Fruit fly (Drosophila melanogaster): ENCODE measurements around the gene nrv1.
A peak's percentile ranks its signal among the peaks of the same experiment; 100 is the strongest.

The nrv1 gene

dm6 chr2L:6794956-6795522 is 8.4 kb upstream of the nrv1 start (continued):
- TF ChIP-seq Xrp1 (GFP tag; IDR thresholded peaks at IDR 0.05) (peak; percentile 37; the same call in 1 of the 2 replicates), CG8089 (GFP tag; optimal IDR thresholded peaks at IDR 0.05) (no peak), luna (GFP tag; optimal IDR thresholded peaks at IDR 0.05) (no peak), knrl (GFP tag; IDR thresholded peaks at IDR 0.05; ENCODE audit: partially characterized antibody) (no peak), Doc3 (GFP tag; IDR thresholded peaks at IDR 0.05; ENCODE audit: partially characterized antibody) (no peak), lola (GFP tag; optimal IDR thresholded peaks at IDR 0.05) (no peak), Lim3 (GFP tag; IDR thresholded peaks at IDR 0.05) (no peak), zen (tag; optimal IDR thresholded peaks at IDR 0.05) (no peak), dysf (GFP tag; IDR thresholded peaks at IDR 0.05) (peak; percentile 41; the same call in 1 of the 3 replicates), Dad (GFP tag; optimal IDR thresholded peaks at IDR 0.05) (no peak)

DNA sequence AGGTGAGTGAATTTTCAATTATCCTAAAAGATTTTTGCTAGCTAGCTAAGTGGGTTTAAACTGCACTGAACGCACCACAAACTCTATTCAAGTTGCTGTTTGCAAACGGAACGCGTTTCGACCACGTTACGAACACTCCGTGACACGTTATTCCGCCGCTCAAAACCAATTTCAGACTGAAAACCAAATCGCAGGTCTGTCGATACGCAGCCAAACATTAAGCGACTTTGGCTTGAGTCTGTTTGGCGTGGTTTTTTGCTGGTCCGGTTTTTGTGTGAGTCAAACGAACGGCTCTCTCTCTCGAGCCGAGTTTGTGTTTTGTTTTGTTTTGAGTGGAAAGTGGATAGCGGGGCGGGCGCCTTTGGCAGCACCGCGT is 7.7 kb upstream of the nrv1 start:
- TF ChIP-seq CG14014 (GFP tag; IDR thresholded peaks at IDR 0.05): no peak
- no peak for TF ChIP-seq CG8290 (GFP tag; optimal IDR thresholded peaks at IDR 0.05)
- peak in 1 of 2 experiments; percentile 14 for TF ChIP-seq CG8290 (tag; optimal IDR thresholded peaks at IDR 0.05)
- TF ChIP-seq Opbp (GFP tag; IDR thresholded peaks at IDR 0.05; ENCODE audit: partially characterized antibody): peak; percentile 48; the same call in 1 of the 3 replicates
- TF ChIP-seq Stat92E (GFP tag; optimal IDR thresholded peaks at IDR 0.05): peak in 1 of 3 experiments; percentile 8
- no peak for TF ChIP-seq CG11456 (GFP tag; IDR thresholded peaks at IDR 0.05)
- no peak for TF ChIP-seq oc (tag; optimal IDR thresholded peaks at IDR 0.05)
- TF ChIP-seq ash1 (GFP tag; optimal IDR thresholded peaks at IDR 0.05): no peak
- peak; percentile 33 for TF ChIP-seq cg (GFP tag; optimal IDR thresholded peaks at IDR 0.05)
- TF ChIP-seq CG34376 (GFP tag; optimal IDR thresholded peaks at IDR 0.05): peak; percentile 8
- no peak for TF ChIP-seq emc (GFP tag; optimal IDR thresholded peaks at IDR 0.05)
- TF ChIP-seq Lim3 (GFP tag; IDR thresholded peaks at IDR 0.05): no peak
- TF ChIP-seq hbn (GFP tag; IDR thresholded peaks at IDR 0.05; ENCODE audit: partially characterized antibody): 0 out of 2 replicates have a peak, but pooled peaks have one; percentile 31
- TF ChIP-seq CG16779 (GFP tag; IDR thresholded peaks at IDR 0.05): 0 out of 2 replicates have a peak, but pooled peaks have one; percentile 16
- peak in 1 of 2 experiments; percentile 28 for TF ChIP-seq eve (GFP tag; optimal IDR thresholded peaks at IDR 0.05)
- TF ChIP-seq cato (GFP tag; optimal IDR thresholded peaks at IDR 0.05; ENCODE audit: borderline replicate concordance): no peak
- peak; percentile 2 to 68 for TF ChIP-seq Trl (optimal IDR thresholded peaks at IDR 0.05)
- no peak for TF ChIP-seq Trl (GFP tag; optimal IDR thresholded peaks at IDR 0.05)
- TF ChIP-seq pb (GFP tag; optimal IDR thresholded peaks at IDR 0.05): no peak
- TF ChIP-seq CG18619 (GFP tag; optimal IDR thresholded peaks at IDR 0.05): no peak
- peak; percentile 74; the same call in 1 of the 4 replicates for TF ChIP-seq chinmo (GFP tag; IDR thresholded peaks at IDR 0.05; ENCODE audit: partially characterized antibody)
- TF ChIP-seq sqz (GFP tag; optimal IDR thresholded peaks at IDR 0.05): peak; percentile 43
- TF ChIP-seq CG15011 (GFP tag; optimal IDR thresholded peaks at IDR 0.05): no peak
- TF ChIP-seq CG8281 (tag; optimal IDR thresholded peaks at IDR 0.05): no peak
- no peak for TF ChIP-seq Atf3 (GFP tag; optimal IDR thresholded peaks at IDR 0.05)
- peak; percentile 25; the same call in 1 of the 2 replicates for TF ChIP-seq Scr (GFP tag; IDR thresholded peaks at IDR 0.05; ENCODE audit: partially characterized antibody)
- TF ChIP-seq CG6791 (GFP tag; IDR thresholded peaks at IDR 0.05; ENCODE audit: partially characterized antibody): no peak
- peak; percentile 29 for TF ChIP-seq CG6765 (GFP tag; optimal IDR thresholded peaks at IDR 0.05)
- TF ChIP-seq CG17359 (tag; optimal IDR thresholded peaks at IDR 0.05): peak; percentile 22
- no peak for TF ChIP-seq chm (GFP tag; IDR thresholded peaks at IDR 0.05)
- no peak for TF ChIP-seq Hr39 (optimal IDR thresholded peaks at IDR 0.05)
- no peak for TF ChIP-seq odd (GFP tag; optimal IDR thresholded peaks at IDR 0.05)
- TF ChIP-seq CG5180 (GFP tag; optimal IDR thresholded peaks at IDR 0.05): peak; percentile 78
- no peak for TF ChIP-seq BtbVII (GFP tag; optimal IDR thresholded peaks at IDR 0.05)
- peak; percentile 14; the same call in 1 of the 2 replicates for TF ChIP-seq amos (GFP tag; IDR thresholded peaks at IDR 0.05; ENCODE audit: partially characterized antibody)
- no peak for TF ChIP-seq row (GFP tag; IDR thresholded peaks at IDR 0.05)
- TF ChIP-seq CG10543 (GFP tag; optimal IDR thresholded peaks at IDR 0.05): peak; percentile 20
- peak; percentile 54 for TF ChIP-seq Med (GFP tag)
- TF ChIP-seq CG42726 (GFP tag; IDR thresholded peaks at IDR 0.05; ENCODE audit: partially characterized antibody): peak; percentile 59; the same call in 1 of the 2 replicates
